Fruit fly (Drosophila melanogaster): Measurements from ENCODE around the gene AnxB10.

dm6 chrX:20169898-20170297 is 3.4 kb downstream of the AnxB10 start, which contains the start of the genes CG9581 and CG9578:
- TF ChIP-seq CTCF (GFP tag; optimal IDR thresholded peaks at IDR 0.05) (no peak), CG7271 (tag; optimal IDR thresholded peaks at IDR 0.05) (no peak), Dbx (GFP tag; IDR thresholded peaks at IDR 0.05) (no peak), h (optimal IDR thresholded peaks at IDR 0.05) (no peak), CG8478 (optimal IDR thresholded peaks at IDR 0.05) (no peak), CG2678 (tag; optimal IDR thresholded peaks at IDR 0.05) (no peak), Dfd (GFP tag; optimal IDR thresholded peaks at IDR 0.05) (no peak), gce (GFP tag; IDR thresholded peaks at IDR 0.05) (no peak)

Data from whole organism, embryonic.